Worm (Caenorhabditis elegans): ENCODE data around the gene F21D5.4.

DNA sequence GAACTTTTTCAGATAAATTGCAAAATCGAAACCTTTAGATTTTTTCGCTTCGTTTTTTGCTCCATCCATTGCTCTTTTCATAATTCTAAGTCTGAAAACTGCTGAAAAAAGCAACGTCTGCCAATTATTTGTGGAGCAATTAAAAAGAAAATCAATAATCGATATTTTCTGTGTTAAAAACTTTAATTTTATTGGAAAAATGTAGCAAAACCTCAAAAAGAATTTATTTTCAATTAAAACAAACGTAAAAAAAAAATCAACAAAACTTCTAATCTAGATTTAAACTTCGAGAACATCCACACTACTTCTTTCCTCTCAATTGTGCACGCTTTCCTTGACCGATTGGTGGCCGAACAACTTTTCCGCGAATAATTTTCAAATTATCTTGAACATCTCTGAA is 1.4 kb downstream of the F21D5.4 start, which contains the start of gene F21D5.5:
- TF ChIP-seq aly-2 (tag; optimal IDR thresholded peaks at IDR 0.05) = no peak
- no peak for TF ChIP-seq arid-1 (GFP tag; conservative IDR thresholded peaks at IDR 0.05)
- no peak for TF ChIP-seq nhr-28 (tag; optimal IDR thresholded peaks at IDR 0.05)
- no peak for TF ChIP-seq dmd-8 (GFP tag; IDR thresholded peaks at IDR 0.05)
- no peak for TF ChIP-seq ztf-11 (tag; optimal IDR thresholded peaks at IDR 0.05)
- TF ChIP-seq nhr-25 (tag; optimal IDR thresholded peaks at IDR 0.05; ENCODE audit: borderline replicate concordance, insufficient read depth) = no peak
- no peak for TF ChIP-seq egl-27 (tag; optimal IDR thresholded peaks at IDR 0.05)
- TF ChIP-seq lin-13 (GFP tag; optimal IDR thresholded peaks at IDR 0.05) = no peak
- TF ChIP-seq pqm-1 (tag; optimal IDR thresholded peaks at IDR 0.05) = no peak
- TF ChIP-seq pha-4 (GFP tag; IDR thresholded peaks at IDR 0.05) = no peak
- TF ChIP-seq pha-4 (tag; optimal IDR thresholded peaks at IDR 0.05) = no peak
